Worm (Caenorhabditis elegans) whole organism, early embryonic: ENCODE measurements around the gene T03D8.6.

Source experiments
- B0310.2 ChIP-seq: sonication (generic microtip); optimal IDR thresholded peaks from 2 replicates; lab custom pipeline; 2016; ENCODE audit warnings: mild to moderate bottlenecking, missing genetic modification characterization, missing compliant biosample characterization
- ama-1 ChIP-seq: fragments of 150-350 bp; optimal IDR thresholded peaks from 2 replicates; lab custom pipeline; 2014
- ceh-13 ChIP-seq: fragments of 200-800 bp; sonication (Bioruptor generic); optimal IDR thresholded peaks from 2 replicates; lab custom pipeline; 2018; ENCODE audit warnings: mild to moderate bottlenecking, missing genetic modification characterization, missing compliant biosample characterization
- ceh-36 ChIP-seq: sonication (generic microtip); optimal IDR thresholded peaks from 2 replicates; lab custom pipeline; 2016; ENCODE audit warnings: missing genetic modification characterization, inconsistent platforms, missing compliant biosample characterization
- ets-7 ChIP-seq: sonication (generic microtip); optimal IDR thresholded peaks from 2 replicates; lab custom pipeline; 2016; ENCODE audit warnings: missing genotype, missing genetic modification characterization, missing compliant biosample characterization
- hmbx-1 ChIP-seq: sonication (generic microtip); optimal IDR thresholded peaks from 2 replicates; lab custom pipeline; 2016; ENCODE audit warnings: mild to moderate bottlenecking, missing genetic modification characterization, missing compliant biosample characterization
- hnd-1 ChIP-seq: sonication (generic microtip); optimal IDR thresholded peaks from 2 replicates; lab custom pipeline; 2016; ENCODE audit warnings: missing genetic modification characterization, missing compliant biosample characterization
- scrt-1 ChIP-seq: fragments of 200-800 bp; sonication (Bioruptor generic); IDR thresholded peaks from 2 replicates; pipeline ENCODE4 v1.3.6; 2022; ENCODE audit warnings: missing genetic modification characterization, missing compliant biosample characterization
- sea-1 ChIP-seq: fragments of 200-800 bp; sonication (Bioruptor generic); conservative IDR thresholded peaks from 2 replicates; pipeline ENCODE4 v1.3.6; 2022; ENCODE audit warnings: missing genetic modification characterization, missing compliant biosample characterization
- tbx-11 ChIP-seq: fragments of 200-800 bp; sonication (Bioruptor generic); IDR thresholded peaks from 2 replicates; pipeline ENCODE4 v1.3.6; 2022; ENCODE audit warnings: missing genetic modification characterization, missing compliant biosample characterization
- tra-4 ChIP-seq: sonication (generic microtip); optimal IDR thresholded peaks from 2 replicates; lab custom pipeline; 2017; ENCODE audit warnings: missing genetic modification characterization, missing compliant biosample characterization

DNA sequence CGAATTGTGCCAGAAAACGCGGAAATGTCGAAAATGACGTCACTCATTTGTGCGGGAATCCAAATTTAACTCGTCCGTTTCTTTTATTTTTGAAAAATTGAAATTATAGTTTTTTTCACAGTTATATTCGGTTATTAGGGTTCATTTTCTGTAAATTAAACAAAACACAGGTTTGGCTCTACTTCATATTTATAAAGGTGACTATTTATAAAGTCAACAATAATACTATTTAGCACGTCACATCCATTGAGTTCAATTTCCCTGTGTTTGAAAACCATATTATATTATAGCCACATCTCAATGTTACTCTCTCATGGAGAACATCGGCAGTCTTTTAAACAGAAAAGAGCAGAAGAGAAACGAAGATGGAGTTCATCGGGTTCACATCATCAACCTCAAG is 42.6 kb upstream of the T03D8.6 start, which contains the start of gene twk-35:
- no peak for TF ChIP-seq ama-1
- TF ChIP-seq ceh-13 = no peak
- no peak for TF ChIP-seq hmbx-1
- TF ChIP-seq sea-1 (GFP tag; lab: Robert Waterston, UW) = no peak
- TF ChIP-seq ets-7 (tag; lab: Kevin White, UChicago) = no peak
- no peak for TF ChIP-seq tbx-11 (GFP tag; lab: Robert Waterston, UW)
- TF ChIP-seq hnd-1 = no peak
- TF ChIP-seq scrt-1 = no peak
- TF ChIP-seq B0310.2 (tag; lab: Kevin White, UChicago) = no peak
- TF ChIP-seq tra-4 (tag; lab: Kevin White, UChicago) = no peak
- TF ChIP-seq ceh-36 (tag; lab: Kevin White, UChicago) = no peak
